Fruit fly (Drosophila melanogaster) whole organism, adult: Measurements from ENCODE around the gene PrBP.

Experiments
- CG14711 ChIP-seq: fragments of 200-800 bp; sonication (Bioruptor generic); optimal IDR thresholded peaks from 2 replicates; lab custom pipeline; 2018; ENCODE audit warnings: missing biosample characterization, mild to moderate bottlenecking, missing genetic modification characterization, moderate library complexity
- CG5204 ChIP-seq: fragments of 200-800 bp; sonication (Bioruptor generic); optimal IDR thresholded peaks from 2 replicates; lab custom pipeline; 2016; ENCODE audit warnings: missing biosample characterization, missing genetic modification characterization
- Mnt ChIP-seq: fragments of 200-800 bp; sonication (Bioruptor generic); optimal IDR thresholded peaks from 2 replicates; lab custom pipeline; 2016; ENCODE audit warnings: missing biosample characterization, mild to moderate bottlenecking, missing genetic modification characterization
- tj ChIP-seq: fragments of 200-800 bp; sonication (Bioruptor generic); optimal IDR thresholded peaks from 3 replicates; lab custom pipeline; 2017; ENCODE audit warnings: missing biosample characterization, mild to moderate bottlenecking, missing genetic modification characterization, moderate library complexity
- toe ChIP-seq: fragments of 200-800 bp; sonication (Bioruptor generic); optimal IDR thresholded peaks from 2 replicates; lab custom pipeline; 2016; ENCODE audit warnings: missing biosample characterization, missing genetic modification characterization

dm6 chr2L:8697915-8698627, 12.3 kb upstream of the PrBP start:
- no peak for TF ChIP-seq toe (GFP tag; lab: Kevin White, UChicago)
- TF ChIP-seq CG5204 (GFP tag; lab: Kevin White, UChicago): no peak
- peak; percentile 9 for TF ChIP-seq CG14711 (tag; lab: Kevin White, UChicago)
- no peak for TF ChIP-seq tj (GFP tag; lab: Kevin White, UChicago)
- TF ChIP-seq Mnt (GFP tag; lab: Kevin White, UChicago): peak; percentile 13
